Worm (Caenorhabditis elegans) whole organism, late embryonic: ENCODE measurements around the gene Y45F10B.3.

Source experiments
- C08G9.2 ChIP-seq: sonication (generic microtip); optimal IDR thresholded peaks from 2 replicates; lab custom pipeline; 2016; ENCODE audit warnings: mild to moderate bottlenecking, missing genetic modification characterization, moderate library complexity, missing compliant biosample characterization
- F13H6.1 ChIP-seq: sonication (generic microtip); optimal IDR thresholded peaks from 2 replicates; lab custom pipeline; 2016; ENCODE audit warnings: missing genetic modification characterization, missing compliant biosample characterization
- K02D7.2 ChIP-seq: sonication (generic microtip); optimal IDR thresholded peaks from 2 replicates; lab custom pipeline; 2017; ENCODE audit warnings: mild to moderate bottlenecking, missing genetic modification characterization, missing compliant biosample characterization
- T23F11.4 ChIP-seq: fragments of 200-800 bp; sonication (Bioruptor generic); optimal IDR thresholded peaks from 2 replicates; lab custom pipeline; 2018; ENCODE audit warnings: mild to moderate bottlenecking, missing genetic modification characterization, missing compliant biosample characterization
- ahr-1 ChIP-seq: sonication (generic microtip); optimal IDR thresholded peaks from 2 replicates; lab custom pipeline; 2016; ENCODE audit warnings: missing genetic modification characterization, missing compliant biosample characterization
- ama-1 ChIP-seq: fragments of 150-350 bp; optimal IDR thresholded peaks from 2 replicates; lab custom pipeline; 2014
- ceh-2 ChIP-seq: sonication (generic microtip); optimal IDR thresholded peaks from 2 replicates; lab custom pipeline; 2016; ENCODE audit warnings: missing genotype, missing genetic modification characterization, missing compliant biosample characterization
- ceh-24 ChIP-seq: sonication (generic microtip); optimal IDR thresholded peaks from 2 replicates; lab custom pipeline; 2016; ENCODE audit warnings: mild to moderate bottlenecking, missing genetic modification characterization, missing compliant biosample characterization
- ceh-30 ChIP-seq: fragments of 150-350 bp; optimal IDR thresholded peaks from 2 replicates; lab custom pipeline; 2014; ENCODE audit warnings: missing biosample characterization, missing genetic modification characterization
- ceh-31 ChIP-seq: sonication (generic microtip); optimal IDR thresholded peaks from 2 replicates; lab custom pipeline; 2016; ENCODE audit warnings: missing genetic modification characterization, missing compliant biosample characterization
- ceh-34 ChIP-seq: sonication (generic microtip); optimal IDR thresholded peaks from 2 replicates; lab custom pipeline; 2016; ENCODE audit warnings: mild to moderate bottlenecking, missing genetic modification characterization, missing compliant biosample characterization
- ceh-48 ChIP-seq: sonication (generic microtip); optimal IDR thresholded peaks from 2 replicates; lab custom pipeline; 2016; ENCODE audit warnings: missing genetic modification characterization, inconsistent platforms, missing compliant biosample characterization
- ceh-6 ChIP-seq: fragments of 200-800 bp; sonication (Bioruptor generic); optimal IDR thresholded peaks from 2 replicates; lab custom pipeline; 2018; ENCODE audit warnings: mild to moderate bottlenecking, missing genetic modification characterization, missing compliant biosample characterization
- ceh-9 ChIP-seq: sonication (generic microtip); optimal IDR thresholded peaks from 2 replicates; lab custom pipeline; 2016; ENCODE audit warnings: mild to moderate bottlenecking, missing genetic modification characterization, inconsistent platforms, missing compliant biosample characterization
- che-1 ChIP-seq: sonication (generic microtip); optimal IDR thresholded peaks from 2 replicates; lab custom pipeline; 2016; ENCODE audit warnings: mild to moderate bottlenecking, missing genetic modification characterization, missing compliant biosample characterization
- dve-1 ChIP-seq: sonication (generic microtip); optimal IDR thresholded peaks from 2 replicates; lab custom pipeline; 2017; ENCODE audit warnings: antibody characterized with exemption, mild to moderate bottlenecking, missing genetic modification characterization, missing compliant biosample characterization
- elt-2 ChIP-seq: sonication (generic microtip); optimal IDR thresholded peaks from 2 replicates; lab custom pipeline; 2016; ENCODE audit warnings: missing genetic modification reagents, missing genetic modification characterization, missing compliant biosample characterization
- ets-4 ChIP-seq: sonication (generic microtip); optimal IDR thresholded peaks from 2 replicates; lab custom pipeline; 2016; ENCODE audit warnings: missing genetic modification characterization, missing compliant biosample characterization
- fax-1 ChIP-seq: sonication (generic microtip); optimal IDR thresholded peaks from 2 replicates; lab custom pipeline; 2016; ENCODE audit warnings: missing genotype, missing genetic modification characterization, missing compliant biosample characterization
- fkh-10 ChIP-seq: fragments of 150-350 bp; optimal IDR thresholded peaks from 2 replicates; lab custom pipeline; 2014; ENCODE audit warnings: missing biosample characterization, missing genetic modification reagents, missing genetic modification characterization
- gmeb-2 ChIP-seq: sonication (generic microtip); optimal IDR thresholded peaks from 2 replicates; lab custom pipeline; 2016; ENCODE audit warnings: missing genetic modification characterization, inconsistent platforms, missing compliant biosample characterization
- hlh-13 ChIP-seq: fragments of 200-800 bp; sonication (Bioruptor generic); optimal IDR thresholded peaks from 2 replicates; lab custom pipeline; 2018; ENCODE audit warnings: mild to moderate bottlenecking, missing genetic modification characterization, missing compliant biosample characterization
- hlh-15 ChIP-seq: sonication (generic microtip); optimal IDR thresholded peaks from 2 replicates; lab custom pipeline; 2016; ENCODE audit warnings: missing genetic modification characterization, missing compliant biosample characterization
- hlh-30 ChIP-seq: sonication (generic microtip); optimal IDR thresholded peaks from 2 replicates; lab custom pipeline; 2017; ENCODE audit warnings: antibody characterized with exemption, missing genetic modification characterization, missing compliant biosample characterization; ENCODE audit not compliant: insufficient read depth
- hlh-8 ChIP-seq: sonication (generic microtip); optimal IDR thresholded peaks from 2 replicates; lab custom pipeline; 2016; ENCODE audit warnings: missing genotype, missing genetic modification characterization, missing compliant biosample characterization
- lin-11 ChIP-seq: fragments of 200-800 bp; sonication (Bioruptor generic); optimal IDR thresholded peaks from 2 replicates; lab custom pipeline; 2018; ENCODE audit warnings: mild to moderate bottlenecking, missing genetic modification characterization, missing compliant biosample characterization
- mec-3 ChIP-seq: sonication (generic microtip); optimal IDR thresholded peaks from 2 replicates; lab custom pipeline; 2016; ENCODE audit warnings: borderline replicate concordance, missing genetic modification characterization, missing compliant biosample characterization
- npax-4 ChIP-seq: sonication (generic microtip); optimal IDR thresholded peaks from 2 replicates; lab custom pipeline; 2016; ENCODE audit warnings: missing genetic modification characterization, missing compliant biosample characterization
- odd-2 ChIP-seq: sonication (generic microtip); optimal IDR thresholded peaks from 2 replicates; lab custom pipeline; 2017; ENCODE audit warnings: antibody characterized with exemption, mild to moderate bottlenecking, missing genetic modification characterization, missing compliant biosample characterization
- pag-3 ChIP-seq: sonication (generic microtip); optimal IDR thresholded peaks from 2 replicates; lab custom pipeline; 2016; ENCODE audit warnings: missing compliant biosample characterization, missing genetic modification characterization, borderline replicate concordance
- pax-1 ChIP-seq: fragments of 150-350 bp; optimal IDR thresholded peaks from 2 replicates; lab custom pipeline; 2014; ENCODE audit warnings: missing biosample characterization, missing genetic modification characterization
- pha-2 ChIP-seq: sonication (generic microtip); optimal IDR thresholded peaks from 2 replicates; lab custom pipeline; 2017; ENCODE audit warnings: mild to moderate bottlenecking, missing genetic modification characterization, missing compliant biosample characterization
- pha-4 ChIP-seq: fragments of 150-350 bp; optimal IDR thresholded peaks from 2 replicates; lab custom pipeline; 2018; ENCODE audit warnings: missing biosample characterization, missing genetic modification reagents, missing genetic modification characterization
- pqm-1 ChIP-seq: sonication (generic microtip); optimal IDR thresholded peaks from 2 replicates; lab custom pipeline; 2016; ENCODE audit warnings: missing genetic modification characterization, missing compliant biosample characterization
- rnt-1 ChIP-seq: sonication (generic microtip); optimal IDR thresholded peaks from 2 replicates; lab custom pipeline; 2016; ENCODE audit warnings: missing genetic modification characterization, missing compliant biosample characterization
- sox-4 ChIP-seq: sonication (generic microtip); optimal IDR thresholded peaks from 2 replicates; lab custom pipeline; 2017; ENCODE audit warnings: mild to moderate bottlenecking, missing genetic modification characterization, inconsistent platforms, missing compliant biosample characterization
- tbx-2 ChIP-seq: sonication (generic microtip); optimal IDR thresholded peaks from 2 replicates; lab custom pipeline; 2016; ENCODE audit warnings: missing genetic modification characterization, missing compliant biosample characterization
- ttx-3 ChIP-seq: sonication (generic microtip); optimal IDR thresholded peaks from 2 replicates; lab custom pipeline; 2016; ENCODE audit warnings: missing genetic modification reagents, missing genetic modification characterization, missing compliant biosample characterization
- unc-86 ChIP-seq: sonication (generic microtip); optimal IDR thresholded peaks from 2 replicates; lab custom pipeline; 2016; ENCODE audit warnings: missing genetic modification characterization, missing compliant biosample characterization
- ztf-16 ChIP-seq: sonication (generic microtip); optimal IDR thresholded peaks from 2 replicates; lab custom pipeline; 2017; ENCODE audit warnings: missing genetic modification characterization, missing compliant biosample characterization

Y45F10B.3 gene

ce11 chrIV:13593351-13593750, at the start of gene Y45F10B.3:
TSS of gene Y45F10B.3 (plus strand) at chrIV:13593651.
- TF ChIP-seq fax-1 (tag; lab: Kevin White, UChicago), result no peak
- no peak for TF ChIP-seq gmeb-2 (tag; lab: Kevin White, UChicago)
- TF ChIP-seq hlh-8 (tag; lab: Kevin White, UChicago), result no peak

ce11 chrIV:13548188-13548587, 45.3 kb upstream of the Y45F10B.3 start, which contains the start of gene F52G2.3:
TSS of gene F52G2.3 (minus strand) at chrIV:13548230.
- TF ChIP-seq ceh-2 (tag; lab: Kevin White, UChicago), result no peak
- no peak for TF ChIP-seq ceh-30 (tag; lab: Kevin White, UChicago)
- no peak for TF ChIP-seq pha-2
- no peak for TF ChIP-seq ceh-24 (tag; lab: Kevin White, UChicago)
- no peak for TF ChIP-seq ttx-3 (tag; lab: Kevin White, UChicago)
- no peak for TF ChIP-seq sox-4 (tag; lab: Kevin White, UChicago)
- no peak for TF ChIP-seq ceh-9 (tag; lab: Kevin White, UChicago)
- no peak for TF ChIP-seq tbx-2 (tag; lab: Kevin White, UChicago)
- TF ChIP-seq pag-3 (tag; lab: Kevin White, UChicago), result no peak
- no peak for TF ChIP-seq pax-1 (tag; lab: Kevin White, UChicago)
- TF ChIP-seq hlh-13 (GFP tag; lab: Kevin White, UChicago), result no peak
- no peak for TF ChIP-seq ceh-6 (GFP tag; lab: Kevin White, UChicago)
- no peak for TF ChIP-seq odd-2 (tag; lab: Kevin White, UChicago)
- no peak for TF ChIP-seq hlh-15 (tag; lab: Kevin White, UChicago)
- TF ChIP-seq unc-86 (tag; lab: Kevin White, UChicago), result no peak
- TF ChIP-seq ceh-48, result no peak
- no peak for TF ChIP-seq hlh-30 (tag; lab: Kevin White, UChicago)

- TF ChIP-seq F13H6.1 (tag; lab: Kevin White, UChicago) (peak; percentile 8), ceh-6 (GFP tag; lab: Kevin White, UChicago) (peak; percentile 32), tbx-2 (tag; lab: Kevin White, UChicago) (peak; percentile 8), sox-4 (tag; lab: Kevin White, UChicago) (peak; percentile 47), C08G9.2 (no peak), mec-3 (tag; lab: Kevin White, UChicago) (no peak), pha-2 (no peak), ets-4 (no peak), gmeb-2 (tag; lab: Kevin White, UChicago) (peak; percentile 14), pha-4 (tag; lab: Kevin White, UChicago) (no peak), npax-4 (tag; lab: Kevin White, UChicago) (peak; percentile 26), che-1 (tag; lab: Kevin White, UChicago) (peak; percentile 42), ama-1 (lab: Kevin White, UChicago) (no peak), K02D7.2 (tag; lab: Kevin White, UChicago) (peak; percentile 20), ceh-34 (tag; lab: Kevin White, UChicago) (peak; percentile 26), rnt-1 (tag; lab: Kevin White, UChicago) (peak; percentile 1), ceh-31 (tag; lab: Kevin White, UChicago) (peak; percentile 72), pqm-1 (peak; percentile 22), dve-1 (tag; lab: Kevin White, UChicago) (no peak), ahr-1 (tag; lab: Kevin White, UChicago) (no peak), hlh-8 (tag; lab: Kevin White, UChicago) (peak; percentile 72), ceh-2 (tag; lab: Kevin White, UChicago) (no peak), fax-1 (tag; lab: Kevin White, UChicago) (peak; percentile 73), ztf-16 (tag; lab: Kevin White, UChicago) (no peak), T23F11.4 (GFP tag; lab: Kevin White, UChicago) (no peak), elt-2 (no peak), lin-11 (tag; lab: Kevin White, UChicago) (no peak), ttx-3 (tag; lab: Kevin White, UChicago) (peak; percentile 33), hlh-30 (tag; lab: Kevin White, UChicago) (no peak), fkh-10 (GFP tag; lab: Kevin White, UChicago) (no peak)
These were observed 44.1 kb upstream of the Y45F10B.3 start for ce11 chrIV:13549350-13549749.
